Fruit fly (Drosophila melanogaster): ENCODE results near the gene CG11109.

DNA sequence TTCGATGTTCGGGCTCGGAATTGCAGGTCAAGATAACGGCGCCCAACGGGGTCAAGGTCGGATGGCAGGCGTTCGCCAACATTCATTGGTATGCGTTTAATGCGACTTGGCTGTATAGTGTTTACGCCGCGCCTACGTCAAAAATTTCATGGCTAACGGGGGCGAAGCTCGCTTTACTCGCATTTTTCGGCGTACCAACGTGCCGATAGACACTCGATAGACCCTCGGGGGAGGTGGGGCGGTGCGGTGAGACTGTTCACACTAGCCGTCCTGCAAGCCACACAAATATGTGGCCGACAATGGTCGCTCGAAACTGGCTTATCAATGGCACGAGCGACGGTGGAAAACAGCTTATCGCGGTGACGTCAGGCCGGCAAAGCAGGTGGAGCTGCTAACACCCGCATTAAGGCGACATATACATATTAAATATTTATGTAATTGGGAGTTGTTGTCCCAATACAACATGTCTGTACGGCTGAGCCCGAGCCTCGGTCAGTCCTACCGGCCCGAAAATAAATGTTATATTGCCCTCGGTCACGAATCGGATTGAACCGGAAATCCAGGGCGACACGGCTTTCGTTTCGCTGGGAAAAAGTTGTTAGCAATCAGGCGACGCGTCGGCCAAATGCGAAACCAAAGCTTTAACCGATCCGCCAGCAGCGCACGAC, 16.7 kb downstream of the CG11109 start:
- TF ChIP-seq CG8478 (optimal IDR thresholded peaks at IDR 0.05): no peak
- no peak for TF ChIP-seq CTCF (optimal IDR thresholded peaks at IDR 0.05)

All from S2 (cell line).